Fruit fly (Drosophila melanogaster): ENCODE results near the gene mts.

- no peak for TF ChIP-seq CG8478 (optimal IDR thresholded peaks at IDR 0.05)
- TF ChIP-seq CTCF (optimal IDR thresholded peaks at IDR 0.05): no peak
Measured at dm6 chr2L:7870212-7870611, 42.8 kb downstream of the mts start.

Measured in S2 (cell line).